Fruit fly (Drosophila melanogaster): ENCODE measurements around the gene CG3402.
A peak's percentile ranks its signal among the peaks of the same experiment; 100 is the strongest.

CG3402 gene

DNA sequence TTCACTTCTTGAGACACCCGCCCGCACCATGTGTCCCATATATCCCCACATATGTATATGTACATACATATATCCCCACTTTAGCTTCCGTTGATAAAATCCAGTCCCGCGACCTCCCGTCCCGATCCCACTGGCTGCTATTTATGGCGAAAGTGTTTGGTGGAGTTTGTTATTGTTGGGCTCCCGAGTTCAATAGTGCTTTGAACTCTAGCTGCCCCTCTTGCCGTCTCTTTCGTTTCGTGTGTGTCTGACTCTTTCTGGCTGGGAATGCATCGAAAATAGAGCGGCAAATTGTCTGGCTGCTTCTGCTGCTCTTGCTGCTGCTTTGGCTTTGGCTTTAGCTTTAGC lies 17.7 kb downstream of the CG3402 start:
- TF ChIP-seq CG12768 (GFP tag; optimal IDR thresholded peaks at IDR 0.05) (no peak), cnc (optimal IDR thresholded peaks at IDR 0.05) (no peak), bab1 (GFP tag; optimal IDR thresholded peaks at IDR 0.05) (no peak), CG5204 (GFP tag; optimal IDR thresholded peaks at IDR 0.05) (no peak), tj (GFP tag; optimal IDR thresholded peaks at IDR 0.05) (no peak), kay (GFP tag; ENCODE audit: borderline replicate concordance) (no peak), Hr96 (GFP tag; optimal IDR thresholded peaks at IDR 0.05) (no peak), CG1620 (GFP tag; optimal IDR thresholded peaks at IDR 0.05) (no peak), cic (GFP tag; optimal IDR thresholded peaks at IDR 0.05) (no peak), CG7045 (GFP tag; optimal IDR thresholded peaks at IDR 0.05) (no peak), CG11617 (GFP tag; optimal IDR thresholded peaks at IDR 0.05) (no peak), pad (GFP tag; optimal IDR thresholded peaks at IDR 0.05) (no peak)

DNA sequence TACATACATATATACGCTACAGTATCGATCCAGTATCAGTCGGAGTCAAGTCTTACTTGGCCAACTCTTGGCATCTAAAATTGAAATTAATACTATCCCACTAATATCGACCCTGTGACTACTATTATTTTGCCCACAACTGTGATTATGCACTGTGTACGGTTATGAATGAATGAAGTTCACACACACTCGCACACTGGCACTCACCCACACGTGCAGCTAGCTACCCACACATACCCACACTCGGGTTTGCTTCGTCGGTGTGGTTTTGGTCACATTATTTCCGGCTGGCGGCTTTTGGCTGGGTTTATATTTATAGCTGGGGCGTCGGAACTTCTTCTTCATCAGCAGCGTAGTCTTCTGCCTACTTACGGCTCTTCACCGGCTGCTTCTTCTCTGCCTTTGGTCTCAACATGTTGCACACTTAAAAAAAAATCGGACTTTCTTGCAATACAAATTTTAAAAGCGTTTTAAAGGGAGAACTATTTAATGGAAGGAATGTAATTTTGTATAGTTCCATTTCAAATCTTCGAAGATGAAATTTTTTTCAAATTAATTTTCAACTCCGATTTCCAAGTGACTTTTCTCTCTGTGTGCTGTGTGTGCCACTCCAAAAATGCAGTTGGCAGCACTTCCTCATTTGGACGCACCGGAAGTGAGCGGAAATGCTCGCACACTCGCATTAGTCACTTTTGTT lies 18.2 kb downstream of the CG3402 start:
- no peak for TF ChIP-seq cic (GFP tag; optimal IDR thresholded peaks at IDR 0.05)
- peak; percentile 13 for TF ChIP-seq CG7101 (tag; optimal IDR thresholded peaks at IDR 0.05)
- no peak for TF ChIP-seq cnc (optimal IDR thresholded peaks at IDR 0.05)
- TF ChIP-seq CG1620 (GFP tag; optimal IDR thresholded peaks at IDR 0.05): no peak
- TF ChIP-seq bab1 (GFP tag; optimal IDR thresholded peaks at IDR 0.05): no peak
- TF ChIP-seq CG5204 (GFP tag; optimal IDR thresholded peaks at IDR 0.05): peak; percentile 14
- TF ChIP-seq Crg-1 (GFP tag; optimal IDR thresholded peaks at IDR 0.05): no peak
- no peak for TF ChIP-seq CG11617 (GFP tag; optimal IDR thresholded peaks at IDR 0.05)
- peak; percentile 15 for TF ChIP-seq Hr96 (GFP tag; optimal IDR thresholded peaks at IDR 0.05)

DNA sequence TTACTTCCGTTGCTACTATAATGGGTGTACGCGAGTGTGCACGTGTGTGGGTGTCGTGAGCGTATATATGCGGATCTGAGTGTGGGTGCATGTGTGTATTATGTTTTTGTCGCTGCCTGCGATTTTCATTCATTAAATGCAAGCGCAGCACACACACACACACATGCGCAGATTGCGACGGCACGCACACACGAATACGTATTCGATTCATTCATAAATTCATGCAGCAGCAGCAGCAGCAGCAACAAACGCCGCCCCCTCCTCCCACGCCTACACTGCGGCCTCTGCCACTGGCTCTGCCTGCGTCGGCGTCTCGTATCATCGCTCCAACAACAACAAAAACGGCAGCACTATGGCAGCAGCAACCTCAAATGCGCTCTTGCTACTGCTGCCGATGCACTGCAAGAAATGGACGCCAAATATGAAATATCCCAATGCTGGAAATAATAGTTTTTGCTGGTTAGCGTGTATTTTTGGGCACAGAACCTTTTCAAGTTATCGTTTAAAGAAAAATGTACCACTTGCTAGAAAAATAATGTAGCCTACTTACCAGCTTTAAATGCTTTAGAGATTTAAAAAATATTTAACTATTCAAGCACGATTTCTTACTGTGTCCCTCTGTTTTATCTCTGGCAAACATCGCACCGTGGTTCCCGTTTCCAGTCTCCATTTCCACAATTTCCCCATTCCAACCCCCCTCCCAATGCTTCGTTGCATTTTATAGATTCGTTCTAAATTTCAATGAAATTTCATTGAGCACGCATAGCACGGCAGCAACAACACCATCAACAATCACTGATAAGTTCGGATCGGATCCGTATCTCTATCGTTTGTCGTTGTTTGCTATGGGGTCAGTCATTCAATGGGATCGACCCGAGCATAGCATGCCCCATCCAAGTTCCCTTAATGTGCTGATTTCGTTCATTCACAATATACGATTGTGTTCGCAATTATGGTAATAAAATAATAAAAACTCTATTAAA lies 19.1 kb downstream of the CG3402 start:
- TF ChIP-seq ovo (GFP tag; optimal IDR thresholded peaks at IDR 0.05) (no peak), Crg-1 (GFP tag; optimal IDR thresholded peaks at IDR 0.05) (no peak), Clk (GFP tag; optimal IDR thresholded peaks at IDR 0.05) (peak; percentile 13), Hr96 (GFP tag; optimal IDR thresholded peaks at IDR 0.05) (peak; percentile 19), CG14711 (tag; optimal IDR thresholded peaks at IDR 0.05) (peak; percentile 27), CG1620 (GFP tag; optimal IDR thresholded peaks at IDR 0.05) (no peak), cic (GFP tag; optimal IDR thresholded peaks at IDR 0.05) (peak; percentile 96), toe (GFP tag; optimal IDR thresholded peaks at IDR 0.05) (peak; percentile 32), CG7101 (tag; optimal IDR thresholded peaks at IDR 0.05) (peak; percentile 31), tj (GFP tag; optimal IDR thresholded peaks at IDR 0.05) (peak; percentile 38), Mnt (GFP tag; optimal IDR thresholded peaks at IDR 0.05) (no peak), CG5204 (GFP tag; optimal IDR thresholded peaks at IDR 0.05) (peak; percentile 63), CG7045 (GFP tag; optimal IDR thresholded peaks at IDR 0.05) (peak; percentile 38), CG12768 (GFP tag; optimal IDR thresholded peaks at IDR 0.05) (no peak), bab1 (GFP tag; optimal IDR thresholded peaks at IDR 0.05) (no peak), cnc (optimal IDR thresholded peaks at IDR 0.05) (no peak), kay (GFP tag; ENCODE audit: borderline replicate concordance) (no peak), pad (GFP tag; optimal IDR thresholded peaks at IDR 0.05) (no peak), CG11617 (GFP tag; optimal IDR thresholded peaks at IDR 0.05) (no peak), CG33017 (tag; optimal IDR thresholded peaks at IDR 0.05) (no peak)

DNA sequence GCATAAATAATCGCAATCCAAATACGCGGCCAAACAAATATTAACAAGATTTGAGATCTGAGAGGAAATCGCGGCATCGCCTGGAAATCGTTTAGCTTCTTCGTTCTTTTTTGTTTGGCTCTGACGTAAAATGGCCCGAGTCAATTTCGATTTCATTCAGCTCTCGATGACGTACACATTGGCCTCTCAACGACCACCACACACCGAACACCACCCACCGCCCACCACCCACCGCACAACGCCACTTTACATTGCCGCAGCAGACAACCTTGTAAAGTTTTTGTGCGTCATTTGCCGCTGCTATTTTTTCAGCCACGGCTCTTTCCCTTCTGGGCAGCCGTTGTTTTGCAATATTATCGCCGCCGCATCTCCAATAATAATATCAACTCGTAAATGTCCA lies 20.6 kb downstream of the CG3402 start:
- no peak for TF ChIP-seq CG7045 (GFP tag; optimal IDR thresholded peaks at IDR 0.05)
- TF ChIP-seq CG5204 (GFP tag; optimal IDR thresholded peaks at IDR 0.05): no peak
- no peak for TF ChIP-seq CG1620 (GFP tag; optimal IDR thresholded peaks at IDR 0.05)
- TF ChIP-seq Hr96 (GFP tag; optimal IDR thresholded peaks at IDR 0.05): no peak
- TF ChIP-seq CG14711 (tag; optimal IDR thresholded peaks at IDR 0.05): no peak
- no peak for TF ChIP-seq bab1 (GFP tag; optimal IDR thresholded peaks at IDR 0.05)
- no peak for TF ChIP-seq Crg-1 (GFP tag; optimal IDR thresholded peaks at IDR 0.05)
- no peak for TF ChIP-seq ovo (GFP tag; optimal IDR thresholded peaks at IDR 0.05)

DNA sequence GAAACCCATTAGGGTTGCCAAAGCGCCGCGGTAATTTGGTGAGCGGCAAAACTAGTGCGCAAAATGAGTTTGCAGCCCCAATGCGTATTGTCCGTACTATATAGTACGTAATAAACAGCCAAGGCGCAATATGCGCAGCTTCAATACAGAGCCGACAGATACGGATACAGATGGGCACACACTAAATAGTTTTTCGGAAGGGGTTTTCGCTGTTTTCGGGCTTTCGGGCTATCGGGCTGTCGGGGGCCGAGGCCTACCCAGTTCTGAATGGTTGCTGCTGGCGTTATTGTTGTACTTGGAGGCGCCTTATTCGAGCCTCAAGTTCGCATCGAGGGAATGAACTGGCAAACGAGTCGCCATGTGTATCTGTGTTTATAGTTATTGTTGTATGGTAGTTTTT lies 22.0 kb downstream of the CG3402 start:
- TF ChIP-seq toe (GFP tag; optimal IDR thresholded peaks at IDR 0.05): no peak
- no peak for TF ChIP-seq CG33017 (tag; optimal IDR thresholded peaks at IDR 0.05)
- peak; percentile 17 for TF ChIP-seq CG14711 (tag; optimal IDR thresholded peaks at IDR 0.05)
- TF ChIP-seq Mnt (GFP tag; optimal IDR thresholded peaks at IDR 0.05): no peak
- no peak for TF ChIP-seq CG12768 (GFP tag; optimal IDR thresholded peaks at IDR 0.05)
- no peak for TF ChIP-seq CG11617 (GFP tag; optimal IDR thresholded peaks at IDR 0.05)
- TF ChIP-seq cic (GFP tag; optimal IDR thresholded peaks at IDR 0.05): peak; percentile 35
- no peak for TF ChIP-seq ovo (GFP tag; optimal IDR thresholded peaks at IDR 0.05)

DNA sequence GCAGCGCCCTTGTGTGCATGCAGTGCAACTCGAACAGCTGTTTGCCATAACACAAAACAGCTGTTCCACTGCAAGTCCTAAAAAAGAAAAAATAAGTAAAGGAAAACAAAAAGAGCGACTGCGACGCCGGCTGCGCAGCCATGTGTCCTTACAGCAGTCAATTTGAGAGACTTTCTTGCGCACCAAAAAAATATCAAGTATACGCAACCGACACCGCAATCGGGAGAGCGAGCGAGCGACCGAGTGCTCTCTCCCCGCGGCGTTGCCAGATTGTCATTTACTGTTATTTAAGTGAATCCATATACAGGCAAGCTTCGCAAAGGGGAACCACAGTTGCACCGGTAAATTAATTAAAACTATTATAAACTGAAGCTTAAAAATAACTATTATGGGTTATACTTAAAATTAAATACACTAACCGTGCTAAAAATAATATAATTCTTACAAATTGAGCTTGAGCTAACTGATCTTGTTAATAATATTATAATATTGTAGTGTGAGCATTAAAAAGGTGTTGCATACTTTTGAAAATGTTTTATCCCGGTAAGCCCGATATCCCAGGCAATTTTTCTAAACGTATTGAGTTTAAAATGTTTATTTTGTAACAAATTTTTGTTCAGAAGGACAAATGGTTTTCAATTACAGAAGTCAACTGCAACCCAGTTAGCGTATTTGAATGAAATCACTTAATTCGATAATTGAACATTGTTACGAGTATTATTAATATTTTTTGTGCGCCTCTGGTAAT lies 22.6 kb downstream of the CG3402 start:
- peak; percentile 7 for TF ChIP-seq cic (GFP tag; optimal IDR thresholded peaks at IDR 0.05)
- TF ChIP-seq CG5204 (GFP tag; optimal IDR thresholded peaks at IDR 0.05): peak; percentile 72
- TF ChIP-seq Crg-1 (GFP tag; optimal IDR thresholded peaks at IDR 0.05): no peak
- TF ChIP-seq Clk (GFP tag; optimal IDR thresholded peaks at IDR 0.05): no peak
- TF ChIP-seq CG14711 (tag; optimal IDR thresholded peaks at IDR 0.05): no peak
- TF ChIP-seq Hr96 (GFP tag; optimal IDR thresholded peaks at IDR 0.05): peak; percentile 54
- TF ChIP-seq ovo (GFP tag; optimal IDR thresholded peaks at IDR 0.05): peak; percentile 37
- peak; percentile 14 for TF ChIP-seq CG33017 (tag; optimal IDR thresholded peaks at IDR 0.05)
- TF ChIP-seq CG12768 (GFP tag; optimal IDR thresholded peaks at IDR 0.05): no peak
- TF ChIP-seq CG1620 (GFP tag; optimal IDR thresholded peaks at IDR 0.05): peak; percentile 14
- TF ChIP-seq tj (GFP tag; optimal IDR thresholded peaks at IDR 0.05): no peak
- TF ChIP-seq Mnt (GFP tag; optimal IDR thresholded peaks at IDR 0.05): peak; percentile 26
- no peak for TF ChIP-seq bab1 (GFP tag; optimal IDR thresholded peaks at IDR 0.05)
- peak; percentile 39 for TF ChIP-seq CG7101 (tag; optimal IDR thresholded peaks at IDR 0.05)
- peak; percentile 20 for TF ChIP-seq CG11617 (GFP tag; optimal IDR thresholded peaks at IDR 0.05)
- TF ChIP-seq kay (GFP tag; ENCODE audit: borderline replicate concordance): peak; percentile 76
- TF ChIP-seq cnc (optimal IDR thresholded peaks at IDR 0.05): no peak
- TF ChIP-seq pad (GFP tag; optimal IDR thresholded peaks at IDR 0.05): no peak
- peak; percentile 55 for TF ChIP-seq toe (GFP tag; optimal IDR thresholded peaks at IDR 0.05)
- peak; percentile 18 for TF ChIP-seq CG7045 (GFP tag; optimal IDR thresholded peaks at IDR 0.05)

Measured in whole organism, adult.